Worm (Caenorhabditis elegans): ENCODE data around the gene srb-11.

- no peak for TF ChIP-seq tbx-11 (GFP tag; IDR thresholded peaks at IDR 0.05)
- no peak for TF ChIP-seq aly-1 (tag; optimal IDR thresholded peaks at IDR 0.05)
- TF ChIP-seq hmg-4 (GFP tag; optimal IDR thresholded peaks at IDR 0.05) = no peak
- no peak for TF ChIP-seq pes-1 (GFP tag; IDR thresholded peaks at IDR 0.05)
- TF ChIP-seq ceh-13 (GFP tag; optimal IDR thresholded peaks at IDR 0.05) = no peak
Observed at ce11 chrIII:6495191-6495723, 2.5 kb upstream of the srb-11 start, which contains the start of gene F23F12.13.

Data from whole organism, early embryonic.